Worm (Caenorhabditis elegans) whole organism, early embryonic: ENCODE measurements around the gene R09D1.12.

ENCODE experiments used
- B0310.2 ChIP-seq: sonication (generic microtip); optimal IDR thresholded peaks from 2 replicates; lab custom pipeline; 2016; ENCODE audit warnings: mild to moderate bottlenecking, missing genetic modification characterization, missing compliant biosample characterization
- F13C5.2 ChIP-seq: sonication (generic microtip); optimal IDR thresholded peaks from 2 replicates; lab custom pipeline; 2017; ENCODE audit warnings: mild to moderate bottlenecking, missing genetic modification characterization, inconsistent platforms, missing compliant biosample characterization
- aly-1 ChIP-seq: sonication (generic microtip); optimal IDR thresholded peaks from 2 replicates; lab custom pipeline; 2016; ENCODE audit warnings: missing genetic modification characterization, missing compliant biosample characterization
- ama-1 ChIP-seq: fragments of 150-350 bp; optimal IDR thresholded peaks from 2 replicates; lab custom pipeline; 2014
- ceh-13 ChIP-seq: fragments of 200-800 bp; sonication (Bioruptor generic); optimal IDR thresholded peaks from 2 replicates; lab custom pipeline; 2018; ENCODE audit warnings: mild to moderate bottlenecking, missing genetic modification characterization, missing compliant biosample characterization
- ceh-36 ChIP-seq: sonication (generic microtip); optimal IDR thresholded peaks from 2 replicates; lab custom pipeline; 2016; ENCODE audit warnings: missing genetic modification characterization, inconsistent platforms, missing compliant biosample characterization
- ets-7 ChIP-seq: sonication (generic microtip); optimal IDR thresholded peaks from 2 replicates; lab custom pipeline; 2016; ENCODE audit warnings: missing genotype, missing genetic modification characterization, missing compliant biosample characterization
- flt-1 ChIP-seq: fragments of 200-800 bp; sonication (Bioruptor generic); IDR thresholded peaks from 2 replicates; pipeline ENCODE4 v1.3.6; 2022; ENCODE audit warnings: missing genetic modification characterization, missing compliant biosample characterization
- hmg-4 ChIP-seq: fragments of 200-800 bp; sonication (Bioruptor generic); optimal IDR thresholded peaks from 2 replicates; lab custom pipeline; 2018; ENCODE audit warnings: mild to moderate bottlenecking, missing genetic modification characterization, missing compliant biosample characterization
- pes-1 ChIP-seq: fragments of 200-800 bp; sonication (Bioruptor generic); IDR thresholded peaks from 2 replicates; pipeline ENCODE4 v1.3.6; 2022; ENCODE audit warnings: missing genetic modification reagents, missing genetic modification characterization, missing compliant biosample characterization
- sea-1 ChIP-seq: fragments of 200-800 bp; sonication (Bioruptor generic); conservative IDR thresholded peaks from 2 replicates; pipeline ENCODE4 v1.3.6; 2022; ENCODE audit warnings: missing genetic modification characterization, missing compliant biosample characterization
- tbx-11 ChIP-seq: fragments of 200-800 bp; sonication (Bioruptor generic); IDR thresholded peaks from 2 replicates; pipeline ENCODE4 v1.3.6; 2022; ENCODE audit warnings: missing genetic modification characterization, missing compliant biosample characterization
- tbx-37 ChIP-seq: fragments of 200-800 bp; sonication (Bioruptor generic); conservative IDR thresholded peaks from 2 replicates; pipeline ENCODE4 v1.3.6; 2022; ENCODE audit warnings: missing genetic modification reagents, missing genetic modification characterization, missing compliant biosample characterization
- tra-4 ChIP-seq: sonication (generic microtip); optimal IDR thresholded peaks from 2 replicates; lab custom pipeline; 2017; ENCODE audit warnings: missing genetic modification characterization, missing compliant biosample characterization

- TF ChIP-seq flt-1 (GFP tag; lab: Robert Waterston, UW) (no peak), hmg-4 (GFP tag; lab: Kevin White, UChicago) (no peak), ets-7 (no peak), sea-1 (GFP tag; lab: Robert Waterston, UW) (no peak), ama-1 (lab: Kevin White, UChicago) (no peak), B0310.2 (no peak), tra-4 (tag; lab: Kevin White, UChicago) (no peak), tbx-37 (GFP tag; lab: Robert Waterston, UW) (no peak), tbx-11 (no peak), ceh-13 (no peak), pes-1 (GFP tag; lab: Robert Waterston, UW) (no peak), F13C5.2 (no peak), ceh-36 (no peak), aly-1 (tag; lab: Kevin White, UChicago) (no peak)
Observed at ce11 chrII:9485081-9485730, 33.1 kb upstream of the R09D1.12 start.
